Worm (Caenorhabditis elegans): ENCODE measurements around the gene F46G11.4.
A peak's percentile ranks its signal among the peaks of the same experiment; 100 is the strongest.

F46G11.4 gene

ce11 chrX:5790915-5791314, 7.7 kb downstream of the F46G11.4 start, which contains the start of gene twnk-1:
Gene twnk-1 (plus strand): TSS chrX:5791215.
- TF ChIP-seq T22C8.4 (GFP tag; IDR thresholded peaks at IDR 0.05) (no peak), ztf-23 (GFP tag; IDR thresholded peaks at IDR 0.05) (no peak), cog-1 (tag; optimal IDR thresholded peaks at IDR 0.05) (no peak), ztf-29 (GFP tag; IDR thresholded peaks at IDR 0.05) (no peak), med-1 (GFP tag; optimal IDR thresholded peaks at IDR 0.05; ENCODE audit: insufficient read depth) (no peak), klf-2 (GFP tag; conservative IDR thresholded peaks at IDR 0.05) (no peak), ref-1 (GFP tag; conservative IDR thresholded peaks at IDR 0.05) (no peak), tab-1 (GFP tag; IDR thresholded peaks at IDR 0.05) (no peak), flt-1 (GFP tag; IDR thresholded peaks at IDR 0.05) (no peak)

ce11 chrX:5787861-5788260, 10.7 kb downstream of the F46G11.4 start, which contains the start of gene F46G11.2:
Gene F46G11.2 (plus strand): TSS chrX:5788161.
- no peak for TF ChIP-seq flt-1 (GFP tag; IDR thresholded peaks at IDR 0.05)
- no peak for TF ChIP-seq ref-1 (GFP tag; conservative IDR thresholded peaks at IDR 0.05)
- TF ChIP-seq ztf-29 (GFP tag; IDR thresholded peaks at IDR 0.05): no peak
- TF ChIP-seq tab-1 (GFP tag; IDR thresholded peaks at IDR 0.05): no peak
- TF ChIP-seq T22C8.4 (GFP tag; IDR thresholded peaks at IDR 0.05): no peak
- TF ChIP-seq cog-1 (tag; optimal IDR thresholded peaks at IDR 0.05): no peak
- no peak for TF ChIP-seq ztf-23 (GFP tag; IDR thresholded peaks at IDR 0.05)

ce11 chrX:5786193-5786592, 12.4 kb downstream of the F46G11.4 start, which contains the start of gene F46G11.6:
Gene F46G11.6 (plus strand): TSS chrX:5786493.
- no peak for TF ChIP-seq ztf-29 (GFP tag; IDR thresholded peaks at IDR 0.05)
- no peak for TF ChIP-seq cog-1 (tag; optimal IDR thresholded peaks at IDR 0.05)
- no peak for TF ChIP-seq med-1 (GFP tag; optimal IDR thresholded peaks at IDR 0.05; ENCODE audit: insufficient read depth)
- TF ChIP-seq tab-1 (GFP tag; IDR thresholded peaks at IDR 0.05): no peak
- no peak for TF ChIP-seq flt-1 (GFP tag; IDR thresholded peaks at IDR 0.05)
- TF ChIP-seq T22C8.4 (GFP tag; IDR thresholded peaks at IDR 0.05): no peak
- TF ChIP-seq ref-1 (GFP tag; conservative IDR thresholded peaks at IDR 0.05): no peak
- no peak for TF ChIP-seq klf-2 (GFP tag; conservative IDR thresholded peaks at IDR 0.05)
- TF ChIP-seq ztf-23 (GFP tag; IDR thresholded peaks at IDR 0.05): no peak

- no peak for TF ChIP-seq klf-2 (GFP tag; conservative IDR thresholded peaks at IDR 0.05)
- TF ChIP-seq tab-1 (GFP tag; IDR thresholded peaks at IDR 0.05): no peak
- no peak for TF ChIP-seq ref-1 (GFP tag; conservative IDR thresholded peaks at IDR 0.05)
- no peak for TF ChIP-seq cog-1 (tag; optimal IDR thresholded peaks at IDR 0.05)
- no peak for TF ChIP-seq med-1 (GFP tag; optimal IDR thresholded peaks at IDR 0.05; ENCODE audit: insufficient read depth)
- no peak for TF ChIP-seq ztf-23 (GFP tag; IDR thresholded peaks at IDR 0.05)
- TF ChIP-seq flt-1 (GFP tag; IDR thresholded peaks at IDR 0.05): no peak
- TF ChIP-seq T22C8.4 (GFP tag; IDR thresholded peaks at IDR 0.05): no peak
- no peak for TF ChIP-seq ztf-29 (GFP tag; IDR thresholded peaks at IDR 0.05)
These were observed 16.4 kb downstream of the F46G11.4 start, which contains the start of gene gakh-1 for ce11 chrX:5782153-5782552. Gene gakh-1 (plus strand): TSS chrX:5782499.

- TF ChIP-seq flt-1 (GFP tag; IDR thresholded peaks at IDR 0.05): no peak
- TF ChIP-seq cog-1 (tag; optimal IDR thresholded peaks at IDR 0.05): no peak
- no peak for TF ChIP-seq T22C8.4 (GFP tag; IDR thresholded peaks at IDR 0.05)
- TF ChIP-seq ref-1 (GFP tag; conservative IDR thresholded peaks at IDR 0.05): no peak
- TF ChIP-seq tab-1 (GFP tag; IDR thresholded peaks at IDR 0.05): no peak
- TF ChIP-seq ztf-23 (GFP tag; IDR thresholded peaks at IDR 0.05): no peak
- TF ChIP-seq klf-2 (GFP tag; conservative IDR thresholded peaks at IDR 0.05): no peak
- TF ChIP-seq med-1 (GFP tag; optimal IDR thresholded peaks at IDR 0.05; ENCODE audit: insufficient read depth): no peak
- TF ChIP-seq ztf-29 (GFP tag; IDR thresholded peaks at IDR 0.05): no peak
These were observed 17.3 kb downstream of the F46G11.4 start for ce11 chrX:5781294-5781693.

ce11 chrX:5780672-5781182, 17.9 kb downstream of the F46G11.4 start, which contains the start of gene sft-4:
Gene sft-4 (minus strand): TSS chrX:5780722.
- TF ChIP-seq cog-1 (tag; optimal IDR thresholded peaks at IDR 0.05) (peak; percentile 62), T22C8.4 (GFP tag; IDR thresholded peaks at IDR 0.05) (0 out of 2 replicates have a peak, but pooled peaks have one; percentile 6), tab-1 (GFP tag; IDR thresholded peaks at IDR 0.05) (no peak)

- TF ChIP-seq flt-1 (GFP tag; IDR thresholded peaks at IDR 0.05): no peak; the same call in 1 of the 2 replicates
- TF ChIP-seq ref-1 (GFP tag; conservative IDR thresholded peaks at IDR 0.05): no peak
- TF ChIP-seq T22C8.4 (GFP tag; IDR thresholded peaks at IDR 0.05): no peak
- TF ChIP-seq cog-1 (tag; optimal IDR thresholded peaks at IDR 0.05): peak; percentile 35
- peak; percentile 72; the same call in 1 of the 2 replicates for TF ChIP-seq tab-1 (GFP tag; IDR thresholded peaks at IDR 0.05)
- TF ChIP-seq ztf-23 (GFP tag; IDR thresholded peaks at IDR 0.05): 0 out of 2 replicates have a peak, but pooled peaks have one; percentile 42
- TF ChIP-seq klf-2 (GFP tag; conservative IDR thresholded peaks at IDR 0.05): no peak
- no peak for TF ChIP-seq ztf-29 (GFP tag; IDR thresholded peaks at IDR 0.05)
These were observed 22.8 kb downstream of the F46G11.4 start for ce11 chrX:5775804-5776252.

ce11 chrX:5773471-5773870, 25.1 kb downstream of the F46G11.4 start, which contains the start of gene sym-3:
Gene sym-3 (plus strand): TSS chrX:5773771.
- TF ChIP-seq flt-1 (GFP tag; IDR thresholded peaks at IDR 0.05) (no peak), ztf-23 (GFP tag; IDR thresholded peaks at IDR 0.05) (no peak), cog-1 (tag; optimal IDR thresholded peaks at IDR 0.05) (no peak), tab-1 (GFP tag; IDR thresholded peaks at IDR 0.05) (no peak), klf-2 (GFP tag; conservative IDR thresholded peaks at IDR 0.05) (no peak), T22C8.4 (GFP tag; IDR thresholded peaks at IDR 0.05) (no peak), med-1 (GFP tag; optimal IDR thresholded peaks at IDR 0.05; ENCODE audit: insufficient read depth) (no peak), ref-1 (GFP tag; conservative IDR thresholded peaks at IDR 0.05) (no peak), ztf-29 (GFP tag; IDR thresholded peaks at IDR 0.05) (no peak)

- TF ChIP-seq ztf-29 (GFP tag; IDR thresholded peaks at IDR 0.05) (no peak), cog-1 (tag; optimal IDR thresholded peaks at IDR 0.05) (no peak), med-1 (GFP tag; optimal IDR thresholded peaks at IDR 0.05; ENCODE audit: insufficient read depth) (no peak), T22C8.4 (GFP tag; IDR thresholded peaks at IDR 0.05) (no peak), ref-1 (GFP tag; conservative IDR thresholded peaks at IDR 0.05) (no peak), flt-1 (GFP tag; IDR thresholded peaks at IDR 0.05) (no peak), tab-1 (GFP tag; IDR thresholded peaks at IDR 0.05) (no peak), ztf-23 (GFP tag; IDR thresholded peaks at IDR 0.05) (no peak), klf-2 (GFP tag; conservative IDR thresholded peaks at IDR 0.05) (no peak)
These were observed 25.9 kb downstream of the F46G11.4 start for ce11 chrX:5772538-5773154.
